Fruit fly (Drosophila melanogaster): Measurements from ENCODE around the gene CG9147.

Gene CG9147

dm6 chr2L:6031838-6032237 lies 34.0 kb upstream of the CG9147 start:
- no peak for TF ChIP-seq cic (GFP tag; optimal IDR thresholded peaks at IDR 0.05)
- TF ChIP-seq Mnt (GFP tag; optimal IDR thresholded peaks at IDR 0.05), result no peak
- TF ChIP-seq CG7101 (tag; optimal IDR thresholded peaks at IDR 0.05), result no peak
- no peak for TF ChIP-seq CG14711 (tag; optimal IDR thresholded peaks at IDR 0.05)
- TF ChIP-seq bab1 (GFP tag; optimal IDR thresholded peaks at IDR 0.05), result no peak
- TF ChIP-seq Crg-1 (GFP tag; optimal IDR thresholded peaks at IDR 0.05), result no peak

dm6 chr2L:6034344-6034743 lies 31.5 kb upstream of the CG9147 start, which contains the start of gene CG9109:
Gene CG9109 (minus strand): TSS chr2L:6034423.
- TF ChIP-seq cnc (optimal IDR thresholded peaks at IDR 0.05) (no peak), tj (GFP tag; optimal IDR thresholded peaks at IDR 0.05) (no peak), CG7101 (tag; optimal IDR thresholded peaks at IDR 0.05) (no peak), Hr96 (GFP tag; optimal IDR thresholded peaks at IDR 0.05) (no peak), CG33017 (tag; optimal IDR thresholded peaks at IDR 0.05) (no peak), Crg-1 (GFP tag; optimal IDR thresholded peaks at IDR 0.05) (no peak), cic (GFP tag; optimal IDR thresholded peaks at IDR 0.05) (no peak), Mnt (GFP tag; optimal IDR thresholded peaks at IDR 0.05) (no peak), CG7045 (GFP tag; optimal IDR thresholded peaks at IDR 0.05) (no peak), bab1 (GFP tag; optimal IDR thresholded peaks at IDR 0.05) (no peak)

dm6 chr2L:6035155-6035554 lies 30.6 kb upstream of the CG9147 start:
- TF ChIP-seq Clk (GFP tag; optimal IDR thresholded peaks at IDR 0.05) (no peak), CG33017 (tag; optimal IDR thresholded peaks at IDR 0.05) (no peak), cic (GFP tag; optimal IDR thresholded peaks at IDR 0.05) (no peak), CG5204 (GFP tag; optimal IDR thresholded peaks at IDR 0.05) (no peak), CG12768 (GFP tag; optimal IDR thresholded peaks at IDR 0.05) (no peak), kay (GFP tag; ENCODE audit: borderline replicate concordance) (no peak), cnc (optimal IDR thresholded peaks at IDR 0.05) (no peak)

DNA sequence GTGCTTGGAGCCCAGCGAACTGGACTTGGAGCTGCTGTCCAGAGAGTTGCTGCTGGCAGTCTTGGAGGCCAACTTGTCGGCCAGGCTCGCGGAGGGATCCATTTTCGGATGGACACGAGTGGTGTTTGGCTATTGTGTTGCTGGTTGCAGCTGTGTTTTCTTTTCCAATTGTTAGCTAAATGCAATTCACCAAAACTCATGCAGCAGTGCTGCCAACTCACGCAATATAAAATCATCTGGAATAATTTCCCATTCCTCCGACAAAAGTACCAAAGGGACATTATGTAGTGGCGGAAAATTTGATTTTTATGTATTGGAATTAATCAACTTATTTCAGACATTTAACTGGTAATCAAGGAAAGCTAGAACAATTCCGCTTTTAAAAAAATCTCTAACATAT lies 29.1 kb upstream of the CG9147 start, which contains the start of gene mtm:
TSS of gene mtm (minus strand) at position 306 of the 400 bp plus-strand sequence.
- TF ChIP-seq CG5204 (GFP tag; optimal IDR thresholded peaks at IDR 0.05) (no peak), tj (GFP tag; optimal IDR thresholded peaks at IDR 0.05) (peak; percentile 39), CG7101 (tag; optimal IDR thresholded peaks at IDR 0.05) (no peak), CG12768 (GFP tag; optimal IDR thresholded peaks at IDR 0.05) (no peak), bab1 (GFP tag; optimal IDR thresholded peaks at IDR 0.05) (peak; percentile 56), CG1620 (GFP tag; optimal IDR thresholded peaks at IDR 0.05) (no peak)

DNA sequence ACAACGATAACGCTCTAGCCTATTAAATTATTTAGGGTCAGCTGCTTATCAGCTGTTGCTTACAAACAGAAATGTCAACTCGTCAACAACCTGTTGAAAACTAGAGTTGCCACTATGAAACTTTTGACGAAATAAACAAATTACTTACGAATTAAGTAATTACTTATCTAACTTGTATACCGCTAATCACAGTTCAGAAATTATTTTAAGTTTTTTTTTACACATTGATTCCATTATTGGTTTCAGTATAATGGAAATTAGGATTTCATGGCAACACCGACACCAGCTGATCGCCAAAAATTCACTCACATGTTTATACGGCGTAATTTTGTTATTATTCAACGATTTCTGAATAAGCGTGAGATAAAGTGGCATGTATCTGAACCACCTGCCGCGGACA lies 28.0 kb upstream of the CG9147 start, which contains the start of the genes CG9117 and CG31643:
TSS of gene CG9117 (minus strand) at position 73 of the 400 bp plus-strand sequence.
TSS of gene CG31643 (plus strand) at position 288 of the 400 bp plus-strand sequence.
- TF ChIP-seq CG1620 (GFP tag; optimal IDR thresholded peaks at IDR 0.05), result no peak
- TF ChIP-seq Crg-1 (GFP tag; optimal IDR thresholded peaks at IDR 0.05), result peak; percentile 66
- TF ChIP-seq Mnt (GFP tag; optimal IDR thresholded peaks at IDR 0.05), result peak; percentile 78
- peak; percentile 62 for TF ChIP-seq CG33017 (tag; optimal IDR thresholded peaks at IDR 0.05)
- no peak for TF ChIP-seq Clk (GFP tag; optimal IDR thresholded peaks at IDR 0.05)
- peak; percentile 49 for TF ChIP-seq CG5204 (GFP tag; optimal IDR thresholded peaks at IDR 0.05)
- peak; percentile 66 for TF ChIP-seq CG12768 (GFP tag; optimal IDR thresholded peaks at IDR 0.05)
- peak; percentile 81 for TF ChIP-seq CG11617 (GFP tag; optimal IDR thresholded peaks at IDR 0.05)
- TF ChIP-seq pad (GFP tag; optimal IDR thresholded peaks at IDR 0.05), result peak; percentile 35
- peak; percentile 79 for TF ChIP-seq CG7101 (tag; optimal IDR thresholded peaks at IDR 0.05)
- TF ChIP-seq cic (GFP tag; optimal IDR thresholded peaks at IDR 0.05), result peak; percentile 36
- TF ChIP-seq toe (GFP tag; optimal IDR thresholded peaks at IDR 0.05), result no peak
- peak; percentile 14 for TF ChIP-seq ovo (GFP tag; optimal IDR thresholded peaks at IDR 0.05)
- peak in 1 of 2 experiments; percentile 17 for TF ChIP-seq cnc (optimal IDR thresholded peaks at IDR 0.05)
- TF ChIP-seq bab1 (GFP tag; optimal IDR thresholded peaks at IDR 0.05), result peak; percentile 90
- peak; percentile 100 for TF ChIP-seq CG14711 (tag; optimal IDR thresholded peaks at IDR 0.05)
- no peak for TF ChIP-seq kay (GFP tag; ENCODE audit: borderline replicate concordance)
- peak; percentile 73 for TF ChIP-seq tj (GFP tag; optimal IDR thresholded peaks at IDR 0.05)
- TF ChIP-seq Hr96 (GFP tag; optimal IDR thresholded peaks at IDR 0.05), result peak; percentile 47
- peak; percentile 40 for TF ChIP-seq CG7045 (GFP tag; optimal IDR thresholded peaks at IDR 0.05)

- TF ChIP-seq kay (GFP tag; ENCODE audit: borderline replicate concordance), result no peak
- TF ChIP-seq CG12768 (GFP tag; optimal IDR thresholded peaks at IDR 0.05), result no peak
- TF ChIP-seq CG5204 (GFP tag; optimal IDR thresholded peaks at IDR 0.05), result no peak
- TF ChIP-seq Clk (GFP tag; optimal IDR thresholded peaks at IDR 0.05), result no peak
- no peak for TF ChIP-seq Mnt (GFP tag; optimal IDR thresholded peaks at IDR 0.05)
- TF ChIP-seq cic (GFP tag; optimal IDR thresholded peaks at IDR 0.05), result no peak
- no peak for TF ChIP-seq CG1620 (GFP tag; optimal IDR thresholded peaks at IDR 0.05)
These were observed 20.3 kb upstream of the CG9147 start for dm6 chr2L:6045484-6045883.

DNA sequence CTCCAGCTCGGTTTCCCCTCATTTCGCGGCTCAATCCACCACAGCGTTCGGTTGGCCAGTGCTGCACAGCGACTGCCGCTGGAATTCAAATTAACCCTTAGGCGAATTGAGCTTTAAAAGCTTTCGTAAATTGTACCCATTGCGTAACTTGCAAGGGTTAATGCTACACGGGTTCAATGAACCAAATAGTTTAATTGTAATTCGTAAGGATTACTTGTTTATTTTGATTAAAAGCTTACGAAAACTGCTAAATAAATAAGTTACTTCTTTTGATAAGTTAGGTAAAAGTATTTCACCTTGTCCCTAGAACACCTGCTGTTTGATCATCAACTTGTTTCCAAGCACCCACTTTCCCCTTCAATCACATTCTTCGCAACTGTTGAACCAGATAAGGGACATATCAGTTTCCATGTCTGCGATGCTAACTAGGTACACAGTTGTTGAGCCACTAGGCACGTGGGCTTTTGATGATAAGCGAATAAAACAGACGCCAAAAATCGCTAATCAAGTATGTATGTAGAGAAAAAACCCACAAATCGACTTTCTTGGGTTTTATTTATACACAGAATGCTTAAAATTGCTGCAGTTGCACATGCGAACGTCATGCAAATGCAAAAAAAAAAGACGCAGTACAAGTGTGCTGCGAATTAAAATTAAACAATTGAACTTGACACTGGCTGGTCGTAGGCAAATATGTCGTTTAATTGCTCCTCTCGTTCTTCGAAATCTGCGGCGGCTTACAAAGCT lies 19.7 kb upstream of the CG9147 start, which contains the start of gene Pfas:
TSS of gene Pfas (minus strand) at position 79 of the 747 bp plus-strand sequence.
- peak; percentile 62 for TF ChIP-seq bab1 (GFP tag; optimal IDR thresholded peaks at IDR 0.05)
- peak; percentile 72 for TF ChIP-seq Hr96 (GFP tag; optimal IDR thresholded peaks at IDR 0.05)
- no peak for TF ChIP-seq ovo (GFP tag; optimal IDR thresholded peaks at IDR 0.05)
- peak; percentile 89 for TF ChIP-seq Crg-1 (GFP tag; optimal IDR thresholded peaks at IDR 0.05)
- TF ChIP-seq toe (GFP tag; optimal IDR thresholded peaks at IDR 0.05), result no peak
- TF ChIP-seq pad (GFP tag; optimal IDR thresholded peaks at IDR 0.05), result peak; percentile 100
- peak; percentile 85 for TF ChIP-seq CG7101 (tag; optimal IDR thresholded peaks at IDR 0.05)
- TF ChIP-seq Clk (GFP tag; optimal IDR thresholded peaks at IDR 0.05), result peak; percentile 12
- peak; percentile 85 for TF ChIP-seq Mnt (GFP tag; optimal IDR thresholded peaks at IDR 0.05)
- no peak for TF ChIP-seq kay (GFP tag; ENCODE audit: borderline replicate concordance)
- peak; percentile 38 for TF ChIP-seq CG7045 (GFP tag; optimal IDR thresholded peaks at IDR 0.05)
- TF ChIP-seq cnc (optimal IDR thresholded peaks at IDR 0.05), result no peak
- TF ChIP-seq CG11617 (GFP tag; optimal IDR thresholded peaks at IDR 0.05), result peak; percentile 73
- TF ChIP-seq CG1620 (GFP tag; optimal IDR thresholded peaks at IDR 0.05), result peak; percentile 69
- no peak for TF ChIP-seq CG5204 (GFP tag; optimal IDR thresholded peaks at IDR 0.05)
- peak; percentile 69 for TF ChIP-seq cic (GFP tag; optimal IDR thresholded peaks at IDR 0.05)
- peak; percentile 62 for TF ChIP-seq CG12768 (GFP tag; optimal IDR thresholded peaks at IDR 0.05)
- peak; percentile 97 for TF ChIP-seq tj (GFP tag; optimal IDR thresholded peaks at IDR 0.05)
- peak; percentile 76 for TF ChIP-seq CG33017 (tag; optimal IDR thresholded peaks at IDR 0.05)
- peak; percentile 75 for TF ChIP-seq CG14711 (tag; optimal IDR thresholded peaks at IDR 0.05)
